Fruit fly (Drosophila melanogaster): Measurements from ENCODE around the gene aos.

Gene aos

DNA sequence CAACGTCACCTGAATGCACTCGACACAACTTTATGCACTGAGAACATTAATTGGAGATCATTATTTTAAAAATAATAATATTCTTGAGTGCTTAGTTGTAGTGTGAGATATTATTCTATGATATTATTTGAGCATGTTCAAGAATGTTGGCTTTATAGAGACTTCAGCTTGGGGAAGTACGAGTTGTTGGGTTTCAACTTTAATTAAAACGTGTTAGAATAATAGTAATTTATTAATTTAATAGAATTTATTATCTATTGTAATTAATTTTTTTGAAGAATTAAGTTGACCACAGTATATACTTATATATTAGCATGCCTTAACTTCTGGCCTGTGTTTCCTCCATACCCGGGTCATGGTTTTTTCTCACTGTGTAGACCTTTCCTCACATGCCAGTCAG, 19.6 kb downstream of the aos start:
- TF ChIP-seq ttk (optimal IDR thresholded peaks at IDR 0.05) (no peak), Sin3A (optimal IDR thresholded peaks at IDR 0.05) (no peak), Myc (optimal IDR thresholded peaks at IDR 0.05) (no peak), insv (optimal IDR thresholded peaks at IDR 0.05) (no peak), h (optimal IDR thresholded peaks at IDR 0.05) (no peak), psq (optimal IDR thresholded peaks at IDR 0.05) (no peak)

dm6 chr3L:16451887-16452751, 31.3 kb downstream of the aos start, which contains the start of gene dsx-c73A:
dsx-c73A (minus strand) TSS chr3L:16451958.
- no peak for TF ChIP-seq Sin3A (optimal IDR thresholded peaks at IDR 0.05)
- TF ChIP-seq insv (optimal IDR thresholded peaks at IDR 0.05) = no peak
- no peak for TF ChIP-seq psq (optimal IDR thresholded peaks at IDR 0.05)
- no peak for TF ChIP-seq h (optimal IDR thresholded peaks at IDR 0.05)
- no peak for TF ChIP-seq Myc (optimal IDR thresholded peaks at IDR 0.05)
- TF ChIP-seq ttk (optimal IDR thresholded peaks at IDR 0.05) = no peak

DNA sequence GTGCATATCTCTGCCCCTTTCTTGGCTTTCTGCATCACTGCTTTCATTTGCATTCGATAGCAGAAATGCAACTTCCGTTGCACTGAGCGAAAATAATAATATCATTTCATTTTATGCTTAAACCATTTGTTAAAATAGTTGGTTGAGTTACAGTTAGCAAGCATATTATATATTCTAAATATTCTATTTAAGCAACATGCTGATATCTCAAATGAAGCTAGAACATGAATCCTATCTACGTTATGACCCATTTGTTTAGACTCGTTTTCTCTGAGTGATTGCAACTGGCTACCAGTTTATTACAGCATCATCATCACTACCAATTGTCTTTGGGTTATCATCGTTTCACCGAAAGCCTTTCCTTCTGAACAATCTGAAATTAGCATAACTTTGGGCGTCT, 40.8 kb downstream of the aos start:
- TF ChIP-seq psq (optimal IDR thresholded peaks at IDR 0.05) (no peak), Myc (optimal IDR thresholded peaks at IDR 0.05) (no peak)

- TF ChIP-seq psq (optimal IDR thresholded peaks at IDR 0.05) (no peak), Sin3A (optimal IDR thresholded peaks at IDR 0.05) (no peak), h (optimal IDR thresholded peaks at IDR 0.05) (no peak), insv (optimal IDR thresholded peaks at IDR 0.05) (no peak), Myc (optimal IDR thresholded peaks at IDR 0.05) (no peak), ttk (optimal IDR thresholded peaks at IDR 0.05) (no peak)
These were observed 46.2 kb downstream of the aos start for dm6 chr3L:16437271-16437670.

dm6 chr3L:16433556-16433955, 49.9 kb downstream of the aos start:
- TF ChIP-seq psq (optimal IDR thresholded peaks at IDR 0.05) (no peak), Sin3A (optimal IDR thresholded peaks at IDR 0.05) (no peak), Myc (optimal IDR thresholded peaks at IDR 0.05) (no peak), ttk (optimal IDR thresholded peaks at IDR 0.05) (no peak), insv (optimal IDR thresholded peaks at IDR 0.05) (no peak), h (optimal IDR thresholded peaks at IDR 0.05) (no peak)

DNA sequence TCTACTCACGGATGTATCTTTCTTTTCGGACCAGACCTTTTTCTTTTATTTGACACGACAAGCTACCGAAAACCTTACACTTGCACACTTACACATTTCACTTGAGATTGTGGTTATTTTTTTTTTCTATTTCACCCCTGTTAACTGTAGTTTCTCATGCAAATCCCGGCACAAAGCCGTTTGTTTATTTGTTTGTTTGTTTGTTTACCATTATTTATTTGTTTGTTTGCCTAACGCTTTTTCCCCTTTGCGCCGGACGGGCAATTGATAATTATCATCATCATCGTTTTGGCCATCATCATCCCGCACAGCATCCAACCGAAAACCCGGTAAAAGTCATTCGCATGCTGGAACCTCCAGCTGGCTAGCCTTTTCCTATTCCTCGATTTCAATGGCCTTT, 52.4 kb downstream of the aos start:
- TF ChIP-seq psq (optimal IDR thresholded peaks at IDR 0.05) (no peak), insv (optimal IDR thresholded peaks at IDR 0.05) (no peak), Myc (optimal IDR thresholded peaks at IDR 0.05) (no peak), ttk (optimal IDR thresholded peaks at IDR 0.05) (no peak), Sin3A (optimal IDR thresholded peaks at IDR 0.05) (no peak), h (optimal IDR thresholded peaks at IDR 0.05) (no peak)

DNA sequence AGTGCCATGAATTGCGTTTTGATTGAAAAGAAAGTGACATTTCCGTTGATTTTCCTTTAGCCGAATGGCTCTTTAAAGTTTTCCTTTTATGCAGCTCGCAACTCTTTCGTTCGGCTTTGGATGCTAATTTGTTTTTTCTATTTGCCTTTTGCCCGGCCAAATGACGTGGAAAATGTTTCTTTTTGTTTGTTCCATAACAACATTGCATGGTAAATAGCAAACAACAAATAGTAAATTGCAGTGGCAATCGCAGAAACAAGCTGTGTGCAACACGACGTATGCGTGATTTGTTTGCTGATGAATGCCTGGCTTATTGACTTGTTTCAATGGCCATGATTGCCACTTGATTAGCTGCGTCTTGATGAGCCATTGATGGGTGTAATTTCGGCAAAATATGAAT, 54.0 kb downstream of the aos start:
- TF ChIP-seq psq (optimal IDR thresholded peaks at IDR 0.05) = no peak

Measured in Kc167 (cell line).